Worm (Caenorhabditis elegans) whole organism, L1 larva: ENCODE data around the gene C04G6.2.

Source experiments
- Y116A8C.19 ChIP-seq: sonication (generic microtip); optimal IDR thresholded peaks from 2 replicates; lab custom pipeline; 2016; ENCODE audit warnings: missing compliant biosample characterization, missing genetic modification characterization, borderline replicate concordance
- alr-1 ChIP-seq: fragments of 200-800 bp; sonication (Bioruptor generic); optimal IDR thresholded peaks from 2 replicates; lab custom pipeline; 2018; ENCODE audit warnings: borderline replicate concordance, mild to moderate bottlenecking, missing genetic modification characterization, missing compliant biosample characterization
- efl-3 ChIP-seq: fragments of 200-800 bp; sonication (Bioruptor generic); optimal IDR thresholded peaks from 2 replicates; lab custom pipeline; 2018; ENCODE audit warnings: mild to moderate bottlenecking, missing genetic modification characterization, missing compliant biosample characterization
- isw-1 ChIP-seq: fragments of 200-800 bp; sonication (Bioruptor generic); IDR thresholded peaks from 2 replicates; pipeline ENCODE4 v1.3.6; 2022; ENCODE audit warnings: missing genetic modification characterization, missing compliant biosample characterization
- mab-9 ChIP-seq: fragments of 200-800 bp; sonication (Bioruptor generic); IDR thresholded peaks from 2 replicates; pipeline ENCODE4 v1.3.6; 2022; ENCODE audit warnings: missing genetic modification reagents, missing genetic modification characterization, missing compliant biosample characterization
- pqm-1 ChIP-seq: sonication (generic microtip); optimal IDR thresholded peaks from 3 replicates; lab custom pipeline; 2017; ENCODE audit warnings: missing biosample characterization, missing genetic modification characterization
- unc-30 ChIP-seq: sonication (generic microtip); optimal IDR thresholded peaks from 2 replicates; lab custom pipeline; 2017; ENCODE audit warnings: missing biosample characterization, missing genetic modification characterization

- TF ChIP-seq Y116A8C.19 (tag; lab: Kevin White, UChicago) (no peak), mab-9 (GFP tag; lab: Robert Waterston, UW) (0 out of 2 replicates have a peak, but pooled peaks have one; percentile 43), pqm-1 (tag; lab: Kevin White, UChicago) (no peak), alr-1 (tag; lab: Kevin White, UChicago) (no peak), isw-1 (GFP tag; lab: Robert Waterston, UW) (no peak; the same call in 1 of the 2 replicates), efl-3 (GFP tag; lab: Kevin White, UChicago) (no peak), unc-30 (tag; lab: Kevin White, UChicago) (no peak)
Measured at ce11 chrII:5057315-5057714, 35.7 kb upstream of the C04G6.2 start.
